Worm (Caenorhabditis elegans): ENCODE results near the gene nspg-6.

The nspg-6 gene

DNA sequence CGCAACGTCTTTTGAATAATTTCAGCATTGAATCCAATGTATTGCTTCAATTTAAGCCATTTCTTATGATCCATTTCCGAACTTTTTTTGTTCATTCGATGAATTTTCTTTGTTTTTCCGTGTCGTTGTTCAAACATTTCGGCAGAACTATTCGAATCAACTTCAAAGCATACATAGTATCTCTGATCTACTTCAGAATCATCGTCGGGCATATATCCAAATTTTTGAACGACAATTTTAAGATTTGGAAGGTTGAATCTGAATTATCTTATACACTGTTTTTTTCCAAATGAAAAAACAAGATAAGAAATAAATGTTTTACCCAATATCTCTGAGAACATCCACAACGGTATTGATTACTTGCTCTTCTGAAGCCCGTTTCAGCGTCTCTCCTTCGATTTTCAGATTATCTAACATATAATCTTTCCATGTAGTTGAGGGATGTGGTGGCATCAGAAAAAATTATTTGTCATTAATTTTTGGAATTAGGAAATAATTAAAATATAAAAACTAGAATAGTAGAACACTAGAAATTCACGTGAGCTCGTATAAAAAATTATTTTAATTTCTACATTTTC, 14.5 kb upstream of the nspg-6 start, which contains the start of gene lab-2:
Gene lab-2, minus strand, starts transcription at position 453 of the 578 bp plus-strand sequence.
- TF ChIP-seq dao-5 (tag; optimal IDR thresholded peaks at IDR 0.05) (no peak), him-1 (tag; optimal IDR thresholded peaks at IDR 0.05) (no peak), W03F9.2 (tag; optimal IDR thresholded peaks at IDR 0.05) (no peak)

DNA sequence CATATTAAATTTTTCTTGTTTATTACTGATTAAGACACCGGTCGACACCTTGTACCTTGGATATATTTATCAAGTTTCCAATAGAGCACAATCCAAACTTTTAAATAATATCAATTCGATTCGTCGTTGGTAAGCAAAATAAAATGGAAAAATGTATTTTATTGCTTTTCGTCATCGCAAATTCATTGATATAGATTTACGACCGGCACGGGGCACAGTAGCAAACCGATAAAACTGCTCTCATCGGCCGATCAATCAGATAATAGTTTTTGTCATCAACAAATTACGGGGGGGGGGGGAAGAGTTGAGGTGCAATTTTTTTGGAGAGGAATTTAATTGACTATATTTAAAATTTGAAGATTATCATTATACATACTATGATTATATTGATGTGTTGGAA, 8.6 kb upstream of the nspg-6 start:
- TF ChIP-seq W03F9.2 (tag; optimal IDR thresholded peaks at IDR 0.05) (no peak), dao-5 (tag; optimal IDR thresholded peaks at IDR 0.05) (no peak), him-1 (tag; optimal IDR thresholded peaks at IDR 0.05) (no peak)

DNA sequence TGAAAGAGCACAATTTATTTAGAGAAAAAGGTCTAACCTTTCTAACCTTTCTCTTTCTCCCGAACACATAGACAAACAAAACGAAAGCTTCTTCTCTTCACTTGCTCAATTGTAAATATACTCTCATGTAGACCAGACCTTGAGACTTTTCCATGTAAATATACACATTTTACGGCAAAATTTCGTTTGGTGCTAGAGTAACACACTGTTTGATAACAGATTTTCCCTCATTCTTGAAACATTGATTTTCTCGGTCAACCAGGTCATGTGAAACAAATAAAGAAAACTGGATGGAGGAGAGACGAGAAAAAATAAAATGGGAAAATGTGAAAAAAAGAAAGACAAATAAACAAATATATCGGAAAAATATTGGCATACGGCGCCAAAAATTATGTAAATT, 7.2 kb upstream of the nspg-6 start:
- TF ChIP-seq him-1 (tag; optimal IDR thresholded peaks at IDR 0.05) (no peak), W03F9.2 (tag; optimal IDR thresholded peaks at IDR 0.05) (no peak), dao-5 (tag; optimal IDR thresholded peaks at IDR 0.05) (no peak)

DNA sequence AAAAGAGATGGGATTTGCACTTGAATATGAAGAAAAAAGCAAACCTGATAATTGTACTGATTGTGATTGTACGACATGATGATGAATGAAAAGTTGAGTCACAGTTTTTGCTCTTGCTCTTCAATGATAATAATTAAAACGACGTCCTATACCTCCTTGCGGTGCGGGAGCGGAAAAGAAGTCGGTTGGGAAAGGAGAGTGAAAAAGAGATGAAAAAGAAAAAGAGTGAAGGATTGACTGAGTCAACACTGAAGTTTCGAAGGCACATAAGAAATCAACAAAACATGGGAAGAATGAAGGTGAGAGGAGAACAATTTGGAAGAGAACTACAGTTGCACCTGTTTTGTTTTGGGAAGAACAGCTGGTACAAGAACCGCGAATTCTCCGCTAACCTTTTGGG, 4.6 kb upstream of the nspg-6 start, which contains the start of gene F56C9.8:
Gene F56C9.8, minus strand, starts transcription at position 120 of the 400 bp plus-strand sequence.
- TF ChIP-seq W03F9.2 (tag; optimal IDR thresholded peaks at IDR 0.05) = no peak
- TF ChIP-seq dao-5 (tag; optimal IDR thresholded peaks at IDR 0.05) = no peak
- no peak for TF ChIP-seq him-1 (tag; optimal IDR thresholded peaks at IDR 0.05)

DNA sequence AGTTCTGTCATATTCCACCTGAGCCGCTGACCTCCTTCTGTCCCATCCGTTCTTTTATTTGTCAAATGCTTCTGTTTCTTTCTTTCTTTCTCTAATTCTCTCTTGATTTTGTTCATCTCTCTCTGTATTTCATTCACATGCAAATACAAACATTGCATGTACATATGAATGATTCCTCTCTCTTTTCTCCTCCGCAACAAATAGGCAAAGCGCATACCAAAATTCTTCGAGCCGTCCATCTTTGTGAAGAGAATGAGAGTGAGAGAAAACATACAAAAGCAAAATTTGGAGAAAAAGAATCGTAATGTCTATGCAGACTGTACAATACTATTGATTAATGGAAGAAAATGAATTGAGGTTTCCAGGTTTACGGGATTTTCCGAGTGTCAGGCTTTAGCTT, 2.6 kb upstream of the nspg-6 start:
- TF ChIP-seq W03F9.2 (tag; optimal IDR thresholded peaks at IDR 0.05) (no peak), him-1 (tag; optimal IDR thresholded peaks at IDR 0.05) (no peak), dao-5 (tag; optimal IDR thresholded peaks at IDR 0.05) (no peak)

DNA sequence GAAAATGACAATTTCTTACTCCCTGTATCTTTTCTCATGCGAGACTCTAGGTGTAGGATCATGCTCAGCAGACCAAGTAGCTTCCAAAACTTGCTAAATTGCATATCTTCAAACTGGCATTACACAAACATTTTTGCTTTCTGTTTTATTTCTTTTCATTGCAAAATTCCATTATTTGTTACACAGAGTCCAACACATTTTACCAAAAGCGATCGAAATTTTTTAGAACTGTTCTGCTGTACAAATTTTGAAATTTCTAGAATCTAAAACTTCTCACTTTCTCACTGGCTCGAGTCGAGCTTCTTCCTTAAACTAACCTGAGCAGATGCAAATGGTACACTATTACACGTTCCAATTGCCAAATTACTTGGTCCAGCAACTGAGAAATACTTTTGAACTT, 304 bp downstream of the nspg-6 start:
- TF ChIP-seq dao-5 (tag; optimal IDR thresholded peaks at IDR 0.05) (no peak), him-1 (tag; optimal IDR thresholded peaks at IDR 0.05) (no peak), W03F9.2 (tag; optimal IDR thresholded peaks at IDR 0.05) (no peak)

DNA sequence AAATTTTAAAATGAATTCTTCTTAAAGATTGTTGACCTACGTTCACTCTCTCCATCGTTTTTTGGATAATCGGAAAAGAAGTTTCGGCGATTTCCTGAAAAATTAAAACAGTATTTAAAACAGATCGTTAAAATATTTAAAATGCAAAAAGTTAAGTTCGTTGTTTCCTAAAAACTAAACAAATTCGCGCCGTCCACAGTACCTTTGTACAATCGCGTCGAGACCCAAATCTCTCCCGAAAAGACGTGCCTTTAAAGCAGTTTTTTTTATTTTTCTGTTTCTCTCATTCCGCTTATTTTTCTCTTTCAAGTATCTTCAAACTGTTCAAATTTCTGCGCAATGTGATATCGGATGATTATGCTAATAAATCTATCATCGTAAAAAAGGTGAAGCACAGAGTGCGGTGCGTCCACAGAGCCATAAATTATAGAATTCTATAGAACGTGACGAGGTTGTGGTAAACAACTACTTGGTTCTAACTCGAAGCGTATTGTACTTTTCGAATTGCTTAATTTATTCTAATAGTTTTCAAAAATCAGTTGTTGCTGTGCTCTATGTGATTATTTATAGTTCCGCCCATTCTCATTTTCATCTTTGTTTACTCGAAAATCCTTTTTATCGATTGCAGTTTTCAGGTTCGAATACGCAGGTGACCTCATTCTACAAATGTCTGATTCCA, 4.0 kb downstream of the nspg-6 start, which contains the start of the genes F56C9.6 and F56C9.3:
Gene F56C9.6, minus strand, starts transcription at position 112 of the 679 bp plus-strand sequence.
Gene F56C9.3, plus strand, starts transcription at position 629 of the 679 bp plus-strand sequence.
- TF ChIP-seq dao-5 (tag; optimal IDR thresholded peaks at IDR 0.05) = no peak
- no peak for TF ChIP-seq him-1 (tag; optimal IDR thresholded peaks at IDR 0.05)
- no peak for TF ChIP-seq W03F9.2 (tag; optimal IDR thresholded peaks at IDR 0.05)

DNA sequence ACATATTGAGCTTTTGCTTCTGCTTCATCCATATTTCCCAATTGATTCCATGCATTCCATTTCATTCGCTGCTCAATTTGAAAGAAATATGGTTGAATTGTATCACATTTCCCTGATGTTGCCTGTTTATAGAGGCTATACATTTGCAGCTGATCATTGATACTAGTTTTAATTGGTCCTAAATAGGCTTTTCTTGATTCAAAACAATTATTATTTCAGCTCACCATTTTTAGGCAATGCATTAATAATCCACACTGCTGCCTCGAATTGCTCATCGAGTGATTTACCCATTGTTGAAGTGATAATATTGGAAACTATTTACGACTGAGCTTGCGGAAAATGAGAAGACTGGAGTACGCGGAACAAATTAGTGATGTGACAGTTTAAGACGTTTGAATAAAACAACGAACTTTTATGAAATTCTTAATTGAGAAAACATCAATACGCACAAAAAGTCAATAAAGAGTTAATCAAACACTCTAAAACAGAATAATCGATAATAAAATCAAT, 6.1 kb downstream of the nspg-6 start, which contains the start of gene acbp-4:
Gene acbp-4, minus strand, starts transcription at position 510 of the 510 bp plus-strand sequence.
- TF ChIP-seq W03F9.2 (tag; optimal IDR thresholded peaks at IDR 0.05) = no peak

DNA sequence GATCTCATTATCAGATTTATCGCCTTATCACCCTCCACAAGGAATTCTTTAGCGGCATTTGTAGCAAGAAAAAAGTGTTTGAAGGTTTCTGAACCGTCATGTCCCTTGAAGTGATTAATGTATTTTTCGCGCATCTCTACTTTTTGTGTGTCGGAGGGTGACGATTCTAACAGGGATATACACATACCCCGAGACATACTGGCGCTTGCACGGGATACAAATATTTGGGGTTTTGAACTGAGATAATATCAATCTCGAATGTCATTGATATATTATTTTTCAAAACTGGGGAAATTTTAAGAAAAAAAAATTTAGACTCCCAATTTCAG, 9.2 kb downstream of the nspg-6 start:
- TF ChIP-seq W03F9.2 (tag; optimal IDR thresholded peaks at IDR 0.05) = no peak
- TF ChIP-seq dao-5 (tag; optimal IDR thresholded peaks at IDR 0.05) = no peak
- TF ChIP-seq him-1 (tag; optimal IDR thresholded peaks at IDR 0.05) = no peak

DNA sequence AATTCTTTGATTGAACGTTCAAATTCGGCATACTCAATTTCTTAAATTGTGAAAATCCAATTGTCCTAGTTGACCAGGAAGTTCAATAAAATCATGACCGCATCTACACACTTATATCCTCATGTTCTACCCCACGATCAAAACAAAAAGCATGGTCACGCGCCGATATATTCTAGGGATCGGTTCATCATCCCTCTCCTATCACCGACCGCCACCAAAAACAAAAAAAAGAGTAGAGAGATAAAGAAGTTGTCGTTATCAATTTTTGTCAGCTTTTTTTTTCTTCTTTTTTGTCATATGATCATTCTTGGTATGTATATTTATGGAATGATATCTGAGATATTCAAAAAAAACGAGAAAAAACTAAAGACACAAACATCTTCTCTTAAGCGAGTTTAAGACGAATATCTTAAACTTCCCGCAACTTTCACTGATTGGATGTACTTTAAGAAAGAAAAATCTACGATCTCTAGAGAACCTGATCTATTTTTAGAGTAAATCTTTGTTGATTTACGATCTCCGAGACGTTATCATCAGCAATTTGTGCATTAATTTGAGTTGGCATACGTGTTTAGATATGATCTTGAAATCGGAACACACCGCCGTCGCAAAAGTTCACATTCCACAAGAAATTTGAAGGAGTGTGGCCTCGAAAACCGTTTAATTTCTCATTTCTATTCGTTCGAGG, 9.7 kb downstream of the nspg-6 start:
- TF ChIP-seq dao-5 (tag; optimal IDR thresholded peaks at IDR 0.05) = no peak
- no peak for TF ChIP-seq him-1 (tag; optimal IDR thresholded peaks at IDR 0.05)
- TF ChIP-seq W03F9.2 (tag; optimal IDR thresholded peaks at IDR 0.05) = no peak

DNA sequence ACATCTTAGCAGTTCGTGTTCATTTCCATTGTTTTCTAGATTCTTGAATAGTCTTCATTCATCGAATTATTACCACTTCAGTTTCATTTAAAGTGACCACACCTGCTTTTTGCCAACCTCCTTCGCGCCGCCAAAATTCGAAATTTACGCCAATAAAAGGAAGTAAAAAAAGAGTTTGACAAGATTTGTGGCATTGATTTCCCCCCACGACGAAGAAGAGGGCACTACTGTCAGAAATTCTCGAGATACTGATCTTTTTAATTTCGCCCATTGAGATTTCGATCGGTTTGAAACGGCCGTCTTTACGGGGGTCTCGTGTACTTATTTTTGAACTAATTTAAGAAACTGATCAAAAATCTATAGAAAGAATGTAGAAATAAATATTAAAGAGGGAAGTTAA, 13.1 kb downstream of the nspg-6 start:
- TF ChIP-seq him-1 (tag; optimal IDR thresholded peaks at IDR 0.05) = no peak
- TF ChIP-seq W03F9.2 (tag; optimal IDR thresholded peaks at IDR 0.05) = no peak
- no peak for TF ChIP-seq dao-5 (tag; optimal IDR thresholded peaks at IDR 0.05)

DNA sequence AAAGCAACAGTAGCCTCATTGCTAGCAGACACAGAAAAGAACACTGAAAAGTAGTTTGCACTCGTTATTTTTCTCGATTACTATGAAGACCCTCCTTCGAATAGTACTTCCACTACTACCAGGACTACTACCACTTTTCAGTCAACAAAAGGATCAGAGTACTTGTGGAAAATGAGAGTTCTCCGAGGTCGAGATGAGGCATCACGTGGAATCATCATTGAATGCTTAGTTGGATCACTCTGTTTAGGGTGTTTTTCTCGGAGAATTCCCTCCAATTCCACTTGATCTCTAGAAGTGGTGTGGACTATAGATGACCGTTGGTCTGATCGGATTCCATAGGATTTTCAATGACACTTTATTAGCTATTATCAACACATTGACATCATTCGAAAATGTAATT, 14.0 kb downstream of the nspg-6 start:
- TF ChIP-seq dao-5 (tag; optimal IDR thresholded peaks at IDR 0.05) = no peak
- no peak for TF ChIP-seq him-1 (tag; optimal IDR thresholded peaks at IDR 0.05)
- no peak for TF ChIP-seq W03F9.2 (tag; optimal IDR thresholded peaks at IDR 0.05)

DNA sequence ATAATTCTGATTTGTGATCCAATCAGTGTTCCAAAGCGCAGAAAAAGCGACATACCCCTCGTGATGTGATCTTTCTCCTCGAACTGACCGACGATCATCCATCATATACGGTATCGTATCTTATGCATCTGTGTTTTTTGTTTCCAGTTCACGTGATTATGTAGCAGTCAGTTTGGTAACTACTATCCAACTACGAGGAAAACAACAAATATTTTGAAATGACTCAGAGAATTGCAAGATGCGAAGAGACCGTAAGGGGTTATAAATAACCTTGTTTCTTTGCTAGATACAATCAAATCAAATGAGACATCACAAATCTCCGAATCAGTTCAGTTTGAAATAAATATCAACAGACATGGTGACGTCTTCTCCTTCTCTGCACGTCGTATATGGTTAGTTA, 14.6 kb downstream of the nspg-6 start:
- no peak for TF ChIP-seq dao-5 (tag; optimal IDR thresholded peaks at IDR 0.05)
- no peak for TF ChIP-seq him-1 (tag; optimal IDR thresholded peaks at IDR 0.05)

DNA sequence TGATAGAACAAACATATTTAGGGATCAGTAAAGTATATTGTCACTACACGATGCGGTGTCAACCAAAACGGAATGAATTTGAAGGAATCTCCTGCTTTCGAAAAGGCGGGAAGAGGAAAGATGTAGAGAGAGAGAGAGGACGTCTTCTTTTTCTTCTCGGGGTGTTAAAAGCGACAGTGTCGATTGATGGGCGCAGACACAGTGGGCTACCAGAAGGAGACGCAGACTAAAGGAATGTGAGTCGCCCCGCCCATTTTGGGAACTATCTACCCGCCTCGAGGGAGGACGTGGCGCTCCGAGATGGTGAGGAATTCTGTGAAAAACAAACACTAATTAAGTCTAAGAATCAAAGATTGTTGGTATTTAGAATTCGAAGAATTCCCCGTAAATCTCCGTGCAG, 15.3 kb downstream of the nspg-6 start, which contains the start of the genes B0361.14 and B0361.9:
Gene B0361.14, minus strand, starts transcription at position 66 of the 400 bp plus-strand sequence.
Gene B0361.9, minus strand, starts transcription at position 166 of the 400 bp plus-strand sequence.
- TF ChIP-seq him-1 (tag; optimal IDR thresholded peaks at IDR 0.05) (no peak), dao-5 (tag; optimal IDR thresholded peaks at IDR 0.05) (no peak), W03F9.2 (tag; optimal IDR thresholded peaks at IDR 0.05) (no peak)

Data from whole organism, L4/young adult.